Worm (Caenorhabditis elegans) whole organism, early embryonic: Measurements from ENCODE around the gene srh-213.

ENCODE experiments used
- B0310.2 ChIP-seq: sonication (generic microtip); optimal IDR thresholded peaks from 2 replicates; lab custom pipeline; 2016; ENCODE audit warnings: mild to moderate bottlenecking, missing genetic modification characterization, missing compliant biosample characterization
- F13C5.2 ChIP-seq: sonication (generic microtip); optimal IDR thresholded peaks from 2 replicates; lab custom pipeline; 2017; ENCODE audit warnings: mild to moderate bottlenecking, missing genetic modification characterization, inconsistent platforms, missing compliant biosample characterization
- aly-1 ChIP-seq: sonication (generic microtip); optimal IDR thresholded peaks from 2 replicates; lab custom pipeline; 2016; ENCODE audit warnings: missing genetic modification characterization, missing compliant biosample characterization
- ama-1 ChIP-seq: fragments of 150-350 bp; optimal IDR thresholded peaks from 2 replicates; lab custom pipeline; 2014
- ceh-13 ChIP-seq: fragments of 200-800 bp; sonication (Bioruptor generic); optimal IDR thresholded peaks from 2 replicates; lab custom pipeline; 2018; ENCODE audit warnings: mild to moderate bottlenecking, missing genetic modification characterization, missing compliant biosample characterization
- ceh-36 ChIP-seq: sonication (generic microtip); optimal IDR thresholded peaks from 2 replicates; lab custom pipeline; 2016; ENCODE audit warnings: missing genetic modification characterization, inconsistent platforms, missing compliant biosample characterization
- ets-7 ChIP-seq: sonication (generic microtip); optimal IDR thresholded peaks from 2 replicates; lab custom pipeline; 2016; ENCODE audit warnings: missing genotype, missing genetic modification characterization, missing compliant biosample characterization
- flt-1 ChIP-seq: fragments of 200-800 bp; sonication (Bioruptor generic); IDR thresholded peaks from 2 replicates; pipeline ENCODE4 v1.3.6; 2022; ENCODE audit warnings: missing genetic modification characterization, missing compliant biosample characterization
- hmbx-1 ChIP-seq: sonication (generic microtip); optimal IDR thresholded peaks from 2 replicates; lab custom pipeline; 2016; ENCODE audit warnings: mild to moderate bottlenecking, missing genetic modification characterization, missing compliant biosample characterization
- hmg-4 ChIP-seq: fragments of 200-800 bp; sonication (Bioruptor generic); optimal IDR thresholded peaks from 2 replicates; lab custom pipeline; 2018; ENCODE audit warnings: mild to moderate bottlenecking, missing genetic modification characterization, missing compliant biosample characterization
- hnd-1 ChIP-seq: sonication (generic microtip); optimal IDR thresholded peaks from 2 replicates; lab custom pipeline; 2016; ENCODE audit warnings: missing genetic modification characterization, missing compliant biosample characterization
- pes-1 ChIP-seq: fragments of 200-800 bp; sonication (Bioruptor generic); IDR thresholded peaks from 2 replicates; pipeline ENCODE4 v1.3.6; 2022; ENCODE audit warnings: missing genetic modification reagents, missing genetic modification characterization, missing compliant biosample characterization
- scrt-1 ChIP-seq: fragments of 200-800 bp; sonication (Bioruptor generic); IDR thresholded peaks from 2 replicates; pipeline ENCODE4 v1.3.6; 2022; ENCODE audit warnings: missing genetic modification characterization, missing compliant biosample characterization
- sea-1 ChIP-seq: fragments of 200-800 bp; sonication (Bioruptor generic); conservative IDR thresholded peaks from 2 replicates; pipeline ENCODE4 v1.3.6; 2022; ENCODE audit warnings: missing genetic modification characterization, missing compliant biosample characterization
- tbx-11 ChIP-seq: fragments of 200-800 bp; sonication (Bioruptor generic); IDR thresholded peaks from 2 replicates; pipeline ENCODE4 v1.3.6; 2022; ENCODE audit warnings: missing genetic modification characterization, missing compliant biosample characterization
- tbx-37 ChIP-seq: fragments of 200-800 bp; sonication (Bioruptor generic); conservative IDR thresholded peaks from 2 replicates; pipeline ENCODE4 v1.3.6; 2022; ENCODE audit warnings: missing genetic modification reagents, missing genetic modification characterization, missing compliant biosample characterization
- tra-4 ChIP-seq: sonication (generic microtip); optimal IDR thresholded peaks from 2 replicates; lab custom pipeline; 2017; ENCODE audit warnings: missing genetic modification characterization, missing compliant biosample characterization

The srh-213 gene

DNA sequence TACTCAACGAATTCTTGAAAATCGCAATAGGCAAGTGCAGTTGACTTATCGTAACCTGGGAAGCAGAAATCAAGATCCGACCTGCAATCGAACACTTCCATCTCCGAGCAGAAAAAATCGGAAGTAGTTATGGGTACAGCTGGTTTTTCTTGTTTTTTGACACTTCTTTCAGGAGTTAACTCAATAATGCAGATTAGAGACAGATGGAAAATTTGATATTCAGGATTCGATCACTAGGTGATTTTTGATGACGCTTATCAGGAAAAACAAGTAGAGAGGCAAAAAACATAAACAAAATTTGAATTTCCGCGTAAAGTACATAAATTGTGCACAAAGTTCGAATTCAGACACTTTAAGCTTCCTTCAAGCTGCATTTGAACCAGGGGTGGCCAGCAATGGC, 46.0 kb downstream of the srh-213 start, which contains the start of gene srw-130:
Gene srw-130 (minus strand): TSS at position 101 of the 400 bp plus-strand sequence.
- TF ChIP-seq ceh-36 (tag; lab: Kevin White, UChicago) (no peak), flt-1 (GFP tag; lab: Robert Waterston, UW) (no peak), tbx-11 (GFP tag; lab: Robert Waterston, UW) (no peak), scrt-1 (GFP tag; lab: Robert Waterston, UW) (no peak), hmg-4 (GFP tag; lab: Kevin White, UChicago) (no peak), F13C5.2 (tag; lab: Kevin White, UChicago) (no peak), tra-4 (tag; lab: Kevin White, UChicago) (no peak), sea-1 (no peak), B0310.2 (tag; lab: Kevin White, UChicago) (no peak), tbx-37 (GFP tag; lab: Robert Waterston, UW) (no peak), aly-1 (no peak), ets-7 (tag; lab: Kevin White, UChicago) (no peak), ceh-13 (GFP tag; lab: Kevin White, UChicago) (no peak), hnd-1 (tag; lab: Kevin White, UChicago) (no peak), hmbx-1 (no peak), ama-1 (no peak), pes-1 (GFP tag; lab: Robert Waterston, UW) (no peak)

DNA sequence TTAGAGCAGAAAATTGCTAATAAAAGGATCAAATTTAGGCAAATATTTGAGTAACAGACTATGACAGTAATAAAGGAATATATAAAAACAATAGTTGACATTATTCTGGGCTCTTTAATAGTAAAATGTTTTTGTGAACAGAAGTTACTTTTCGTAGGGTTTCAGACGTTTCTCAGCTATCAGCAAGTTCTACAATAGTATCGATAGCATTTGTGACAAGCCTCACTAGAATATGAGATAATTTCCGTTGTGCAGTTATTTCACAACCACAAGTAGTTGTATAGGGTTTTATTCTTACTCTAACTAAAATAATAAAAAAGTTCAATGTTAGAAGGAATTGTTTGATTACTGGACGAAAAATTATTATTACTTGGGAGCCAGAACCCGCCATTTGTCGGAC, 48.3 kb downstream of the srh-213 start, which contains the start of gene srbc-68:
Gene srbc-68 (minus strand): TSS at position 101 of the 400 bp plus-strand sequence.
- no peak for TF ChIP-seq ceh-13 (GFP tag; lab: Kevin White, UChicago)
- no peak for TF ChIP-seq tra-4 (tag; lab: Kevin White, UChicago)
- TF ChIP-seq ama-1 = no peak
- no peak for TF ChIP-seq hmg-4 (GFP tag; lab: Kevin White, UChicago)
- no peak for TF ChIP-seq aly-1
- no peak for TF ChIP-seq B0310.2 (tag; lab: Kevin White, UChicago)
- no peak for TF ChIP-seq sea-1
- no peak for TF ChIP-seq flt-1 (GFP tag; lab: Robert Waterston, UW)
- TF ChIP-seq tbx-37 (GFP tag; lab: Robert Waterston, UW) = no peak
- no peak for TF ChIP-seq ceh-36 (tag; lab: Kevin White, UChicago)
- no peak for TF ChIP-seq tbx-11 (GFP tag; lab: Robert Waterston, UW)
- TF ChIP-seq F13C5.2 (tag; lab: Kevin White, UChicago) = no peak
- TF ChIP-seq hnd-1 (tag; lab: Kevin White, UChicago) = no peak
- TF ChIP-seq scrt-1 (GFP tag; lab: Robert Waterston, UW) = no peak
- no peak for TF ChIP-seq pes-1 (GFP tag; lab: Robert Waterston, UW)
- TF ChIP-seq ets-7 (tag; lab: Kevin White, UChicago) = no peak
- TF ChIP-seq hmbx-1 = no peak

DNA sequence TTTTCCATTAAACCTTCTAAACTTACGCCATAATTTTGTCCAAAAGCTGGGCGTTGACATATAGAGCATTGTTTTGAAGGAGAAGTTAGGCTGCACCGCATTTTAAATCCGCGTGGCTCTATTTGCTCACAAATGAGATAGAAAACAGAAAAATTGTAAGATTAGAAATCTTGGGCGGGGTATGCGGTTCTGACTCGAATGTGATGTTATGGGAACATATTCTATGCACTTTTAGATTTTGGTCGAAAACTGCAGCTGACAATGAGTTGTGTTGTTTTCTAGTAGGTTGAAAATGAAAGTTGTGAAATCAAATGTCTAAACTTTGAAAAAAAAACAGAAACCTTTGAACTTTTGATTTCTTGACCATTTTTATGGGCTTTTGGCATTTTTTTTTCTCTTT, 51.5 kb downstream of the srh-213 start, which contains the start of gene nhr-222:
Gene nhr-222 (minus strand): TSS at position 101 of the 400 bp plus-strand sequence.
- TF ChIP-seq pes-1 (GFP tag; lab: Robert Waterston, UW) (no peak), hmbx-1 (no peak), hmg-4 (GFP tag; lab: Kevin White, UChicago) (no peak), F13C5.2 (tag; lab: Kevin White, UChicago) (no peak), ets-7 (tag; lab: Kevin White, UChicago) (no peak), tbx-11 (GFP tag; lab: Robert Waterston, UW) (no peak), tbx-37 (GFP tag; lab: Robert Waterston, UW) (no peak), ceh-13 (GFP tag; lab: Kevin White, UChicago) (no peak), sea-1 (no peak), ama-1 (no peak), tra-4 (tag; lab: Kevin White, UChicago) (no peak)
